Worm (Caenorhabditis elegans) whole organism, L4 larva: ENCODE results near the gene mig-10.

Experiments used
- D1046.2 ChIP-seq: fragments of 200-800 bp; sonication (Bioruptor generic); IDR thresholded peaks from 2 replicates; pipeline ENCODE4 v1.3.6; 2022; ENCODE audit warnings: missing genetic modification characterization, missing compliant biosample characterization
- F26F4.8 ChIP-seq: fragments of 200-800 bp; sonication (Bioruptor generic); conservative IDR thresholded peaks from 2 replicates; pipeline ENCODE4 v1.3.6; 2022; ENCODE audit warnings: missing genetic modification characterization, missing compliant biosample characterization
- F37D6.2 ChIP-seq: sonication (generic microtip); optimal IDR thresholded peaks from 2 replicates; lab custom pipeline; 2016; ENCODE audit warnings: mild to moderate bottlenecking, missing genetic modification characterization, missing compliant biosample characterization
- F44E2.7 ChIP-seq: fragments of 200-800 bp; sonication (Bioruptor generic); IDR thresholded peaks from 2 replicates; pipeline ENCODE4 v2.1.2; 2022; ENCODE audit warnings: missing genetic modification characterization, missing compliant biosample characterization
- T20F7.1 ChIP-seq: fragments of 200-800 bp; sonication (Bioruptor generic); optimal IDR thresholded peaks from 2 replicates; lab custom pipeline; 2018; ENCODE audit warnings: mild to moderate bottlenecking, missing genetic modification characterization, missing compliant biosample characterization
- aha-1 ChIP-seq: fragments of 150-350 bp; peaks from one replicate; lab custom pipeline; 2014; ENCODE audit warnings: missing biosample characterization, missing genetic modification characterization
- ceh-62 ChIP-seq: sonication (generic microtip); optimal IDR thresholded peaks from 2 replicates; lab custom pipeline; 2017; ENCODE audit warnings: missing biosample characterization, missing genetic modification characterization
- ces-1 ChIP-seq: fragments of 150-350 bp; sonication (generic microtip); optimal IDR thresholded peaks from 4 replicates; lab custom pipeline; 2014; ENCODE audit warnings: missing biosample characterization, missing genetic modification reagents, missing genetic modification characterization
- cey-2 ChIP-seq: sonication (generic microtip); optimal IDR thresholded peaks from 3 replicates; lab custom pipeline; 2017; ENCODE audit warnings: missing genetic modification characterization, mild to moderate bottlenecking, missing compliant biosample characterization, antibody characterized with exemption, borderline replicate concordance; ENCODE audit not compliant: insufficient read depth
- daf-12 ChIP-seq: fragments of 150-350 bp; optimal IDR thresholded peaks from 2 replicates; lab custom pipeline; 2014; ENCODE audit warnings: missing biosample characterization, missing genetic modification reagents, missing genetic modification characterization
- daf-16 ChIP-seq, 3 experiments: sonication (generic microtip); optimal IDR thresholded peaks; 2 replicates each; lab custom pipeline; 2016 to 2017; ENCODE audit warnings: missing genetic modification characterization in 3 of 3, missing genetic modification reagents in 3 of 3, mild to moderate bottlenecking in 2 of 3, missing compliant biosample characterization in 2 of 3, missing biosample characterization in 1 of 3, moderate library complexity in 1 of 3
- dmd-6 ChIP-seq: fragments of 200-800 bp; sonication (Bioruptor generic); IDR thresholded peaks from 2 replicates; pipeline ENCODE4 v1.3.6; 2022; ENCODE audit warnings: missing genetic modification reagents, missing genetic modification characterization, missing compliant biosample characterization
- dve-1 ChIP-seq: sonication (generic microtip); optimal IDR thresholded peaks from 2 replicates; lab custom pipeline; 2017; ENCODE audit warnings: antibody characterized with exemption, mild to moderate bottlenecking, missing genetic modification characterization, missing compliant biosample characterization; ENCODE audit not compliant: insufficient read depth
- hlh-11 ChIP-seq: fragments of 200-800 bp; sonication (Bioruptor generic); optimal IDR thresholded peaks from 2 replicates; lab custom pipeline; 2018; ENCODE audit warnings: mild to moderate bottlenecking, missing genetic modification characterization, missing compliant biosample characterization
- hlh-30 ChIP-seq: sonication (generic microtip); optimal IDR thresholded peaks from 2 replicates; lab custom pipeline; 2017; ENCODE audit warnings: antibody characterized with exemption, mild to moderate bottlenecking, missing genetic modification characterization, missing compliant biosample characterization; ENCODE audit not compliant: insufficient read depth
- hmg-1.1 ChIP-seq: fragments of 200-800 bp; sonication (Bioruptor generic); IDR thresholded peaks from 2 replicates; pipeline ENCODE4 v1.3.6; 2022; ENCODE audit warnings: missing genetic modification reagents, missing genetic modification characterization, missing compliant biosample characterization
- lin-1 ChIP-seq: fragments of 200-800 bp; sonication (Bioruptor generic); IDR thresholded peaks from 2 replicates; pipeline ENCODE4 v1.3.6; 2022; ENCODE audit warnings: missing genetic modification reagents, missing genetic modification characterization, missing compliant biosample characterization
- lin-29 ChIP-seq: fragments of 200-800 bp; sonication (Bioruptor generic); IDR thresholded peaks from 2 replicates; pipeline ENCODE4 v1.3.6; 2022; ENCODE audit warnings: missing genetic modification reagents, missing genetic modification characterization, missing compliant biosample characterization
- lin-38 ChIP-seq: fragments of 200-800 bp; sonication (Bioruptor generic); IDR thresholded peaks from 2 replicates; pipeline ENCODE4 v1.3.6; 2022; ENCODE audit warnings: missing genetic modification reagents, missing genetic modification characterization, missing compliant biosample characterization
- mes-2 ChIP-seq: sonication (generic microtip); optimal IDR thresholded peaks from 2 replicates; lab custom pipeline; 2016; ENCODE audit warnings: missing genotype, mild to moderate bottlenecking, missing genetic modification characterization, missing compliant biosample characterization; ENCODE audit not compliant: poor library complexity, severe bottlenecking
- mxl-3 ChIP-seq: fragments of 200-800 bp; sonication (Bioruptor generic); optimal IDR thresholded peaks from 2 replicates; lab custom pipeline; 2018; ENCODE audit warnings: mild to moderate bottlenecking, missing genetic modification characterization, missing compliant biosample characterization
- nhr-11 ChIP-seq: fragments of 150-350 bp; optimal IDR thresholded peaks from 2 replicates; lab custom pipeline; 2014; ENCODE audit warnings: missing biosample characterization, missing genetic modification characterization
- nhr-28 ChIP-seq: fragments of 150-350 bp; optimal IDR thresholded peaks from 2 replicates; lab custom pipeline; 2014; ENCODE audit warnings: missing biosample characterization, missing genetic modification characterization
- php-3 ChIP-seq: fragments of 200-800 bp; sonication (Bioruptor generic); IDR thresholded peaks from 2 replicates; pipeline ENCODE4 v1.3.6; 2022; ENCODE audit warnings: missing genetic modification reagents, missing genetic modification characterization, missing compliant biosample characterization
- pqm-1 ChIP-seq: sonication (generic microtip); optimal IDR thresholded peaks from 2 replicates; lab custom pipeline; 2017; ENCODE audit warnings: missing biosample characterization, missing genetic modification characterization
- sdz-12 ChIP-seq: fragments of 200-800 bp; sonication (Bioruptor generic); optimal IDR thresholded peaks from 2 replicates; lab custom pipeline; 2018; ENCODE audit warnings: mild to moderate bottlenecking, missing genetic modification characterization, missing compliant biosample characterization
- skn-1 ChIP-seq: fragments of 150-350 bp; optimal IDR thresholded peaks from 2 replicates; lab custom pipeline; 2014; ENCODE audit warnings: missing biosample characterization, missing genetic modification characterization
- spr-3 ChIP-seq: fragments of 200-800 bp; sonication (Bioruptor generic); optimal IDR thresholded peaks from 2 replicates; lab custom pipeline; 2018; ENCODE audit warnings: mild to moderate bottlenecking, missing genetic modification characterization, missing compliant biosample characterization
- unc-62 ChIP-seq, 3 experiments: fragments of 150-350 bp in 1 of 3; sonication (generic microtip); optimal IDR thresholded peaks in 2 of 3; peaks in 1 of 3; 1 replicate in 1 of 3; 2 replicates in 2 of 3; lab custom pipeline; 2014 to 2017; ENCODE audit warnings: missing biosample characterization in 3 of 3, missing genetic modification characterization in 3 of 3, missing genetic modification reagents in 3 of 3, missing genotype in 1 of 3
- ztf-11 ChIP-seq: fragments of 150-350 bp; optimal IDR thresholded peaks from 2 replicates; lab custom pipeline; 2014; ENCODE audit warnings: missing biosample characterization, missing genetic modification characterization

Gene mig-10

DNA sequence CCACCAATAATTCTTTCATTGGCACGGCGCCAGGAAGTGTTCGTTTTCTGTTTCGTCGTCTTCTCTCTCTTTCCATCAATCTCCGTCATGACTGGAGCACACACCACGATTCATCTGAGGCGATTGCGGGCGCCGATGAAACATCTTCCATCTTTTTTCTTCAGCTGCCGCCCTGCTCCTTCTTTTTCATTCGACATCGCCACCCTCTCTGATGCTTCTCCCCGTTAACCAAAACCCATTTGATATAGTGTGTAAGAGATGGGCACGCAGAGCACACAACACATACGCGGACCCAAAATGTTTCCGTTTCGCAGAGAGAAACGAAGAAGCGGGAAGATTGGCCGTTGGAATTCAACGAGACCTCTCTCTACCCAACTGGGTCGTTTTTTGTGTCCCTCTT lies 8.6 kb downstream of the mig-10 start (continued):
- TF ChIP-seq spr-3 (GFP tag; lab: Kevin White, UChicago) (no peak), unc-62 (GFP tag; optimal IDR thresholded peaks at IDR 0.05 in 1 of 2; lab: Kevin White, UChicago) (peak in 1 of 2 experiments; percentile 86), unc-62 (tag; optimal IDR thresholded peaks at IDR 0.05; lab: Kevin White, UChicago) (no peak), D1046.2 (GFP tag; lab: Robert Waterston, UW) (no peak), dve-1 (tag; lab: Kevin White, UChicago) (no peak), aha-1 (tag; lab: Kevin White, UChicago) (peak; percentile 94), ceh-62 (tag; lab: Kevin White, UChicago) (no peak)

DNA sequence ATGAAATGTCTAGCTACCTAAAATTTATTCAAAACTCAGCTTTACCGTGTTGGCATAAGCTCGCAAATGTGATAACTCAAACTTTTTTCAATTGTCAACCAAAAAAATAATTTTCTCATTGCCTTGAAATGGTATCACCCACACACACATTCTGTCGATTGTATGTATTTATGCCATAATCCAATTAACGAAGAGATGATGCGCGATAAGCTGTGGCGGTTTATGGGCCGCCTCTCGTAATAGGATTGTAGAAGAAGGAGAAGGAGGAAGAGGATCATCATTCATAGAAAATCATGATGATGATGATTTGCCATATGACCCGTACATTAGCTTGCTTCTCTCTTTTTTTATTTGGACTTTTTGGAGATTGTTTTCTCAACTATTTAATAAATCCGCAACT lies 10.3 kb downstream of the mig-10 start:
- TF ChIP-seq pqm-1 (no peak), lin-29 (no peak), cey-2 (tag; lab: Kevin White, UChicago) (no peak), php-3 (GFP tag; lab: Robert Waterston, UW) (no peak), lin-1 (GFP tag; lab: Robert Waterston, UW) (no peak)
- TF ChIP-seq, all 104 proteins: peak for 0

DNA sequence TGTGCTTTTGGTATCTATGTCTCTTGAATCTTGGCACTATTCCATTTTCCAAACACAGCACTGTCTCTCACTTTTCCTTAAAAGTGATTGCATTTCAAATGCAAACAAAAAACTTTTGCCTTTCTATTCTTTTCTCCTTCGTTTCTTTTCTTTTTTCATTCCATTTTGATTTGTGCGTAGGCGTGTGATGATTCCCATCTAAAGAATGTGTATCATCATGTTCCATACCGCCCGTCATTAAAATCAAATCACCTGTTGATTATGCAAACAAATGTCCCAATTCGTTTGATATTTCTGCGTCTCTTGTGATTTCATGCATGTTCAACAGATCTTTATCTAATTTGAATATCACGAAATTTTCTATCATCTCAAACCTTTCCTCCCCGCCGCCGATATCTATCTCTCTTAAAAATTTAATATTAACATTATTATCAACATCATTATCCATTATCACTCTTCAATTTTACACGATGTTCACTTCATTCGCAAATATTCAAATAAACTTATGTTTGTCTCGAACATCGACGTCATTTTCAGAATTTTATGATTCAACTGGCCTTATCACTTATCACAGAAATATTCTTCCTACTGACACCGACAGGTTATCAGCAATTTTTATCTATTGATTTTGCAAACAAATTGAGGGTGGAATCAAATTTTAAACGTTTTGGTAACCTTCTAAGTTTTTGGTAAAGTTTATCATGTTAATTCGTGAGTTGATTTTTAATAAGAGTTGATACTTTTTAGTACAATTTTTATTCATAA lies 12.5 kb downstream of the mig-10 start:
- no peak for TF ChIP-seq ces-1 (GFP tag; lab: Kevin White, UChicago)
- no peak for TF ChIP-seq daf-16 (GFP tag; optimal IDR thresholded peaks at IDR 0.05; lab: Kevin White, UChicago)
- TF ChIP-seq daf-16 (tag; optimal IDR thresholded peaks at IDR 0.05; lab: Kevin White, UChicago), result peak; percentile 55
- TF ChIP-seq T20F7.1, result peak; percentile 41
- peak; percentile 78 for TF ChIP-seq dmd-6 (GFP tag; lab: Robert Waterston, UW)
- peak; percentile 74 for TF ChIP-seq nhr-28 (tag; lab: Kevin White, UChicago)
- TF ChIP-seq hlh-11 (tag; lab: Kevin White, UChicago), result peak; percentile 66
- peak; percentile 99 for TF ChIP-seq pqm-1
- peak; percentile 2 for TF ChIP-seq hlh-30
- no peak for TF ChIP-seq F44E2.7 (GFP tag; lab: Robert Waterston, UW)
- TF ChIP-seq daf-12 (tag; lab: Kevin White, UChicago), result no peak
- TF ChIP-seq dve-1 (tag; lab: Kevin White, UChicago), result peak; percentile 74
- no peak for TF ChIP-seq F26F4.8 (GFP tag; lab: Robert Waterston, UW)
- TF ChIP-seq, all 104 proteins: peak for 8

DNA sequence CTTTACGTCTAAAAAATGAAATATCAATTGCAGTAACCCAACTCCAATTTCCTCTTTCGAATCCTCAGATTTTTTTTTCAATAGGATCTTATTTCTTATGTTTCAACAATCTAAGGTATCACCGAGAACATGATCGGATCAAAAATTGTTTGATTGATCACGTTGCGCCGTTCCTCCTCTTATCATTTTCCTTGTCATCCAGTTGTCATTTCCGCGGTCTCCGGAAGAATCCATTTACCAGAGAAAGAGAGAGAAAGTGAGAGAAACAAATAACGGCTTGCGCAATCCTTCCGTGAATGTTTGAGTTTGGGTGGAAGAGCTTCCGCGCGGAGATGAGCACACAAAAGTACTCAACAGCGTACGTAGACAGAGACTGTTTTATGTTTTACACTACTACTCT lies 14.4 kb downstream of the mig-10 start:
- TF ChIP-seq skn-1 (no peak), mes-2 (peak; percentile 1), dmd-6 (GFP tag; lab: Robert Waterston, UW) (peak; percentile 93), nhr-28 (tag; lab: Kevin White, UChicago) (peak; percentile 3), sdz-12 (no peak), dve-1 (tag; lab: Kevin White, UChicago) (peak; percentile 7), nhr-11 (tag; lab: Kevin White, UChicago) (no peak), mxl-3 (GFP tag; lab: Kevin White, UChicago) (peak; percentile 31), lin-38 (GFP tag; lab: Robert Waterston, UW) (no peak), ztf-11 (tag; lab: Kevin White, UChicago) (no peak), F37D6.2 (tag; lab: Kevin White, UChicago) (no peak), hlh-11 (tag; lab: Kevin White, UChicago) (peak; percentile 32), aha-1 (tag; lab: Kevin White, UChicago) (peak; percentile 30), hmg-1.1 (no peak)
